Worm (Caenorhabditis elegans) whole organism, L4 larva: ENCODE data around the gene ttc-17.

Experiments
- attf-4 ChIP-seq: sonication (generic microtip); optimal IDR thresholded peaks from 3 replicates; lab custom pipeline; 2017; ENCODE audit warnings: missing biosample characterization, missing genetic modification characterization
- zag-1 ChIP-seq: fragments of 150-350 bp; optimal IDR thresholded peaks from 2 replicates; lab custom pipeline; 2014; ENCODE audit warnings: missing biosample characterization, missing genetic modification characterization

- TF ChIP-seq attf-4 (tag; lab: Kevin White, UChicago): no peak
- TF ChIP-seq zag-1 (tag; lab: Kevin White, UChicago): no peak
These were observed 18.1 kb downstream of the ttc-17 start, which contains the start of gene nhr-143 for ce11 chrV:8974889-8975422.
